Fruit fly (Drosophila melanogaster) whole organism, pupa: ENCODE data around the gene CG14567.

Source experiments
- CG10348 ChIP-seq: fragments of 200-800 bp; sonication (Bioruptor generic); IDR thresholded peaks from 2 replicates; pipeline ENCODE4 v1.3.6; 2022; ENCODE audit warnings: missing biosample characterization, missing genetic modification characterization
- CG12605 ChIP-seq: fragments of 200-800 bp; sonication (Bioruptor generic); IDR thresholded peaks from 2 replicates; pipeline ENCODE4 v1.3.6; 2022; ENCODE audit warnings: missing biosample characterization, missing genetic modification characterization
- CG13204 ChIP-seq: fragments of 200-800 bp; sonication (Bioruptor generic); optimal IDR thresholded peaks from 2 replicates; lab custom pipeline; 2018; ENCODE audit warnings: missing biosample characterization, mild to moderate bottlenecking, missing genetic modification characterization, moderate library complexity
- CG14655 ChIP-seq: fragments of 200-800 bp; sonication (Bioruptor generic); optimal IDR thresholded peaks from 3 replicates; lab custom pipeline; 2017; ENCODE audit warnings: mild to moderate bottlenecking, missing biosample characterization, missing genetic modification reagents, missing genetic modification characterization
- CG15710 ChIP-seq: fragments of 200-800 bp; sonication (Bioruptor generic); optimal IDR thresholded peaks from 2 replicates; lab custom pipeline; 2018; ENCODE audit warnings: missing biosample characterization, mild to moderate bottlenecking, missing genetic modification characterization, moderate library complexity
- CG17806 ChIP-seq: fragments of 200-800 bp; sonication (Bioruptor generic); optimal IDR thresholded peaks from 2 replicates; lab custom pipeline; 2018; ENCODE audit warnings: missing biosample characterization, mild to moderate bottlenecking, missing genetic modification characterization, moderate library complexity
- CG32121 ChIP-seq: fragments of 200-800 bp; sonication (Bioruptor generic); IDR thresholded peaks from 2 replicates; pipeline ENCODE4 v1.3.6; 2022; ENCODE audit warnings: missing biosample characterization, missing genetic modification characterization
- CG34367 ChIP-seq: fragments of 200-800 bp; sonication (Bioruptor generic); optimal IDR thresholded peaks from 2 replicates; lab custom pipeline; 2018; ENCODE audit warnings: missing biosample characterization, mild to moderate bottlenecking, missing genetic modification characterization
- CG4496 ChIP-seq: fragments of 200-800 bp; sonication (Bioruptor generic); IDR thresholded peaks from 3 replicates; pipeline ENCODE4 v1.3.6; 2022; ENCODE audit warnings: missing biosample characterization, missing genetic modification characterization
- CG8159 ChIP-seq: fragments of 200-800 bp; sonication (Bioruptor generic); optimal IDR thresholded peaks from 3 replicates; lab custom pipeline; 2018; ENCODE audit warnings: missing biosample characterization, mild to moderate bottlenecking, missing genetic modification characterization, moderate library complexity
- CG8301 ChIP-seq: fragments of 200-800 bp; sonication (Bioruptor generic); optimal IDR thresholded peaks from 2 replicates; lab custom pipeline; 2018; ENCODE audit warnings: missing biosample characterization, mild to moderate bottlenecking, missing genetic modification characterization
- CG9948 ChIP-seq: fragments of 200-800 bp; sonication (Bioruptor generic); optimal IDR thresholded peaks from 2 replicates; lab custom pipeline; 2018; ENCODE audit warnings: missing biosample characterization, mild to moderate bottlenecking, missing genetic modification characterization, moderate library complexity
- D1 ChIP-seq: fragments of 200-800 bp; sonication (Bioruptor generic); optimal IDR thresholded peaks from 2 replicates; lab custom pipeline; 2018; ENCODE audit warnings: missing biosample characterization, mild to moderate bottlenecking, missing genetic modification characterization, moderate library complexity
- EcR ChIP-seq: fragments of 200-800 bp; sonication (Bioruptor generic); optimal IDR thresholded peaks from 3 replicates; lab custom pipeline; 2019; ENCODE audit warnings: missing biosample characterization, missing genetic modification characterization, mild to moderate bottlenecking, moderate library complexity, missing genetic modification reagents
- Ets98B ChIP-seq: fragments of 200-800 bp; sonication (Bioruptor generic); IDR thresholded peaks from 2 replicates; pipeline ENCODE4 v1.3.6; 2022; ENCODE audit warnings: missing biosample characterization, missing genetic modification characterization
- Pif1A ChIP-seq: fragments of 200-800 bp; sonication (Bioruptor generic); optimal IDR thresholded peaks from 3 replicates; lab custom pipeline; 2016; ENCODE audit warnings: missing biosample characterization, missing genetic modification characterization
- Pif1B ChIP-seq: fragments of 200-800 bp; sonication (Bioruptor generic); optimal IDR thresholded peaks from 3 replicates; lab custom pipeline; 2016; ENCODE audit warnings: missing biosample characterization, missing genetic modification characterization
- Snoo ChIP-seq: fragments of 200-800 bp; sonication (Bioruptor generic); optimal IDR thresholded peaks from 3 replicates; lab custom pipeline; 2017; ENCODE audit warnings: missing biosample characterization, mild to moderate bottlenecking, missing genetic modification characterization, inconsistent platforms
- fd96Ca ChIP-seq: fragments of 200-800 bp; sonication (Bioruptor generic); IDR thresholded peaks from 3 replicates; pipeline ENCODE4 v1.3.6; 2022; ENCODE audit warnings: missing biosample characterization, missing genetic modification characterization
- gl ChIP-seq: fragments of 200-800 bp; sonication (Bioruptor generic); optimal IDR thresholded peaks from 2 replicates; lab custom pipeline; 2018; ENCODE audit warnings: missing biosample characterization, mild to moderate bottlenecking, missing genetic modification characterization
- rn ChIP-seq: fragments of 200-800 bp; sonication (Bioruptor generic); IDR thresholded peaks from 2 replicates; pipeline ENCODE4 v1.3.6; 2022; ENCODE audit warnings: missing biosample characterization, missing genetic modification characterization

Gene CG14567

dm6 chr3L:21738175-21739016, at the start of gene CG14567:
TSS of gene CG14567 (minus strand) at chr3L:21738430.
- TF ChIP-seq CG9948 (tag; lab: Kevin White, UChicago) (peak; percentile 37), Ets98B (peak; percentile 70), CG32121 (GFP tag; lab: Robert Waterston, UW) (peak; percentile 64), CG8159 (tag; lab: Kevin White, UChicago) (peak; percentile 65), CG15710 (tag; lab: Kevin White, UChicago) (peak; percentile 44), fd96Ca (no peak), CG14655 (GFP tag; lab: Kevin White, UChicago) (peak; percentile 55), Pif1A (GFP tag; lab: Kevin White, UChicago) (peak; percentile 31), gl (tag; lab: Kevin White, UChicago) (no peak), CG17806 (tag; lab: Kevin White, UChicago) (peak; percentile 59), CG12605 (GFP tag; lab: Robert Waterston, UW) (peak; percentile 83), CG8301 (tag; lab: Kevin White, UChicago) (peak; percentile 65), EcR (no peak), D1 (tag; lab: Kevin White, UChicago) (peak; percentile 18), CG10348 (GFP tag; lab: Robert Waterston, UW) (no peak), CG13204 (GFP tag; lab: Kevin White, UChicago) (no peak), CG34367 (tag; lab: Kevin White, UChicago) (peak; percentile 11), CG4496 (peak; percentile 86), Snoo (tag; lab: Kevin White, UChicago) (peak; percentile 27), Pif1B (peak; percentile 57), rn (GFP tag; lab: Robert Waterston, UW) (peak; percentile 66)

- TF ChIP-seq CG17806 (tag; lab: Kevin White, UChicago) (no peak), Ets98B (no peak), CG8159 (tag; lab: Kevin White, UChicago) (no peak)
- TF ChIP-seq, all 21 proteins: peak for 0
These were observed 49.7 kb upstream of the CG14567 start for dm6 chr3L:21787883-21788282.

dm6 chr3L:21773855-21774254, 35.6 kb upstream of the CG14567 start:
- no peak for TF ChIP-seq fd96Ca
- TF ChIP-seq D1 (tag; lab: Kevin White, UChicago) = peak; percentile 1

- TF ChIP-seq CG17806 (tag; lab: Kevin White, UChicago) (no peak), CG4496 (peak; percentile 41; the same call in 2 of the 3 replicates), CG32121 (GFP tag; lab: Robert Waterston, UW) (no peak), Ets98B (0 out of 2 replicates have a peak, but pooled peaks have one; percentile 19), CG12605 (GFP tag; lab: Robert Waterston, UW) (peak; percentile 51), CG15710 (tag; lab: Kevin White, UChicago) (no peak), fd96Ca (no peak), rn (GFP tag; lab: Robert Waterston, UW) (no peak), Pif1B (no peak), Pif1A (GFP tag; lab: Kevin White, UChicago) (no peak)
- TF ChIP-seq, all 21 proteins: peak for 3
These were observed 32.1 kb upstream of the CG14567 start, which contains the start of gene Syn1 for dm6 chr3L:21770328-21770727. TSS of gene Syn1 (minus strand) at chr3L:21770534.

- TF ChIP-seq CG14655 (GFP tag; lab: Kevin White, UChicago) (no peak), CG34367 (tag; lab: Kevin White, UChicago) (no peak), Pif1A (GFP tag; lab: Kevin White, UChicago) (no peak), CG13204 (GFP tag; lab: Kevin White, UChicago) (no peak), D1 (tag; lab: Kevin White, UChicago) (no peak), CG9948 (tag; lab: Kevin White, UChicago) (no peak), CG32121 (GFP tag; lab: Robert Waterston, UW) (no peak), Pif1B (no peak), CG15710 (tag; lab: Kevin White, UChicago) (no peak), CG8159 (tag; lab: Kevin White, UChicago) (no peak), CG4496 (no peak), EcR (no peak), Snoo (tag; lab: Kevin White, UChicago) (no peak), CG8301 (tag; lab: Kevin White, UChicago) (no peak), gl (tag; lab: Kevin White, UChicago) (no peak)
These were observed 31.3 kb upstream of the CG14567 start, which contains the start of gene CG7370 for dm6 chr3L:21769515-21769914. TSS of gene CG7370 (plus strand) at chr3L:21769815.

- TF ChIP-seq CG8159 (tag; lab: Kevin White, UChicago) (no peak), EcR (no peak), CG14655 (GFP tag; lab: Kevin White, UChicago) (no peak)
- TF ChIP-seq, all 21 proteins: peak for 0
These were observed 27.7 kb upstream of the CG14567 start for dm6 chr3L:21765931-21766330.
